Worm (Caenorhabditis elegans) whole organism, L2 larva: Measurements from ENCODE around the gene T20B12.3.

Experiments
- C34F6.9 ChIP-seq: fragments of 150-350 bp; optimal IDR thresholded peaks from 2 replicates; lab custom pipeline; 2014; ENCODE audit warnings: missing biosample characterization, missing genetic modification characterization
- F13H6.1 ChIP-seq: sonication (generic microtip); optimal IDR thresholded peaks from 2 replicates; lab custom pipeline; 2016; ENCODE audit warnings: missing genetic modification characterization, missing compliant biosample characterization
- R02D3.7 ChIP-seq: fragments of 150-350 bp; optimal IDR thresholded peaks from 2 replicates; lab custom pipeline; 2014; ENCODE audit warnings: missing biosample characterization, missing genetic modification characterization
- Y55F3AM.14 ChIP-seq: fragments of 200-800 bp; sonication (Bioruptor generic); optimal IDR thresholded peaks from 2 replicates; lab custom pipeline; 2018; ENCODE audit warnings: mild to moderate bottlenecking, missing genetic modification characterization, missing compliant biosample characterization
- ZK546.5 ChIP-seq: sonication (generic microtip); optimal IDR thresholded peaks from 2 replicates; lab custom pipeline; 2017; ENCODE audit warnings: missing biosample characterization, missing genetic modification characterization
- alr-1 ChIP-seq: fragments of 150-350 bp; optimal IDR thresholded peaks from 2 replicates; lab custom pipeline; 2014; ENCODE audit warnings: missing biosample characterization, missing genetic modification characterization
- aly-2 ChIP-seq: fragments of 150-350 bp; optimal IDR thresholded peaks from 2 replicates; lab custom pipeline; 2014; ENCODE audit warnings: missing biosample characterization, missing genetic modification characterization
- ama-1 ChIP-seq: fragments of 150-350 bp; optimal IDR thresholded peaks from 2 replicates; lab custom pipeline; 2018; ENCODE audit warnings: inconsistent platforms
- blmp-1 ChIP-seq: sonication (generic microtip); optimal IDR thresholded peaks from 2 replicates; lab custom pipeline; 2017; ENCODE audit warnings: missing genetic modification characterization, mild to moderate bottlenecking, missing compliant biosample characterization, antibody characterized with exemption, moderate library complexity; ENCODE audit not compliant: insufficient read depth
- ceh-16 ChIP-seq: fragments of 150-350 bp; optimal IDR thresholded peaks from 2 replicates; lab custom pipeline; 2014; ENCODE audit warnings: missing biosample characterization, missing genetic modification characterization
- ceh-82 ChIP-seq: fragments of 150-350 bp; optimal IDR thresholded peaks from 2 replicates; lab custom pipeline; 2014; ENCODE audit warnings: missing biosample characterization, missing genetic modification characterization
- crh-2 ChIP-seq: sonication (generic microtip); optimal IDR thresholded peaks from 2 replicates; lab custom pipeline; 2017; ENCODE audit warnings: missing biosample characterization, missing genetic modification characterization
- dmd-4 ChIP-seq: sonication (generic microtip); optimal IDR thresholded peaks from 2 replicates; lab custom pipeline; 2017; ENCODE audit warnings: missing biosample characterization, missing genetic modification characterization
- egl-27 ChIP-seq: sonication (generic microtip); optimal IDR thresholded peaks from 3 replicates; lab custom pipeline; 2017; ENCODE audit warnings: missing biosample characterization, missing genetic modification reagents, missing genetic modification characterization
- elt-1 ChIP-seq: fragments of 150-350 bp; optimal IDR thresholded peaks from 2 replicates; lab custom pipeline; 2014; ENCODE audit warnings: missing biosample characterization, missing genetic modification characterization
- elt-3 ChIP-seq: sonication (generic microtip); optimal IDR thresholded peaks from 2 replicates; lab custom pipeline; 2017; ENCODE audit warnings: missing biosample characterization, missing genetic modification characterization
- fos-1 ChIP-seq: fragments of 150-350 bp; optimal IDR thresholded peaks from 2 replicates; lab custom pipeline; 2014; ENCODE audit warnings: missing biosample characterization, missing genetic modification characterization
- gmeb-1 ChIP-seq: fragments of 150-350 bp; optimal IDR thresholded peaks from 2 replicates; lab custom pipeline; 2014; ENCODE audit warnings: missing biosample characterization, missing genetic modification characterization
- lin-11 ChIP-seq: fragments of 150-350 bp; sonication (generic microtip); optimal IDR thresholded peaks from 2 replicates; lab custom pipeline; 2014; ENCODE audit warnings: missing biosample characterization, missing genetic modification characterization, inconsistent platforms, mixed read lengths
- lin-13 ChIP-seq: fragments of 150-350 bp; optimal IDR thresholded peaks from 2 replicates; lab custom pipeline; 2014; ENCODE audit warnings: missing biosample characterization, missing genetic modification reagents, missing genetic modification characterization
- lin-39 ChIP-seq: fragments of 150-350 bp; optimal IDR thresholded peaks from 2 replicates; lab custom pipeline; 2014; ENCODE audit warnings: missing biosample characterization, missing genetic modification reagents, missing genetic modification characterization
- lsy-2 ChIP-seq, 2 experiments: fragments of 150-350 bp in 1 of 2; sonication (generic microtip) in 1 of 2; optimal IDR thresholded peaks; 2 replicates each; lab custom pipeline; 2014 to 2017; ENCODE audit warnings: missing biosample characterization in 2 of 2, missing genetic modification characterization in 2 of 2
- mab-5 ChIP-seq: fragments of 150-350 bp; optimal IDR thresholded peaks from 2 replicates; lab custom pipeline; 2014; ENCODE audit warnings: missing biosample characterization, missing genetic modification characterization
- mbf-1 ChIP-seq: sonication (generic microtip); optimal IDR thresholded peaks from 2 replicates; lab custom pipeline; 2017; ENCODE audit warnings: missing biosample characterization, missing genetic modification characterization
- mdl-1 ChIP-seq, 2 experiments: fragments of 150-350 bp in 1 of 2; sonication (generic microtip) in 1 of 2; optimal IDR thresholded peaks; 2 replicates each; lab custom pipeline; 2017; ENCODE audit warnings: missing biosample characterization in 2 of 2, missing genetic modification characterization in 2 of 2
- nhr-10 ChIP-seq: sonication (generic microtip); optimal IDR thresholded peaks from 2 replicates; lab custom pipeline; 2017; ENCODE audit warnings: missing biosample characterization, missing genetic modification characterization
- nhr-11 ChIP-seq: fragments of 150-350 bp; optimal IDR thresholded peaks from 2 replicates; lab custom pipeline; 2014; ENCODE audit warnings: missing biosample characterization, missing genetic modification characterization
- nhr-12 ChIP-seq: fragments of 150-350 bp; optimal IDR thresholded peaks from 2 replicates; lab custom pipeline; 2014; ENCODE audit warnings: missing biosample characterization, missing genetic modification characterization
- nhr-129 ChIP-seq: fragments of 150-350 bp; optimal IDR thresholded peaks from 2 replicates; lab custom pipeline; 2014; ENCODE audit warnings: missing biosample characterization, missing genetic modification characterization
- nhr-21 ChIP-seq: fragments of 150-350 bp; optimal IDR thresholded peaks from 2 replicates; lab custom pipeline; 2014; ENCODE audit warnings: missing biosample characterization, missing genetic modification characterization
- nhr-23 ChIP-seq: fragments of 150-350 bp; optimal IDR thresholded peaks from 2 replicates; lab custom pipeline; 2014; ENCODE audit warnings: missing biosample characterization, missing genetic modification reagents, missing genetic modification characterization
- nhr-237 ChIP-seq: fragments of 150-350 bp; optimal IDR thresholded peaks from 2 replicates; lab custom pipeline; 2014; ENCODE audit warnings: missing biosample characterization, missing genetic modification characterization
- nhr-25 ChIP-seq: fragments of 150-350 bp; sonication (generic microtip); optimal IDR thresholded peaks from 3 replicates; lab custom pipeline; 2014; ENCODE audit warnings: missing biosample characterization, missing genetic modification characterization
- nhr-6 ChIP-seq: fragments of 150-350 bp; optimal IDR thresholded peaks from 2 replicates; lab custom pipeline; 2014; ENCODE audit warnings: missing biosample characterization, missing genetic modification characterization
- nhr-77 ChIP-seq: fragments of 150-350 bp; optimal IDR thresholded peaks from 2 replicates; lab custom pipeline; 2014; ENCODE audit warnings: missing biosample characterization, missing genetic modification characterization
- peb-1 ChIP-seq: fragments of 150-350 bp; optimal IDR thresholded peaks from 2 replicates; lab custom pipeline; 2014; ENCODE audit warnings: missing biosample characterization, missing genetic modification characterization
- sem-4 ChIP-seq: fragments of 150-350 bp; optimal IDR thresholded peaks from 2 replicates; lab custom pipeline; 2014; ENCODE audit warnings: missing biosample characterization, missing genetic modification reagents, missing genetic modification characterization
- skn-1 ChIP-seq: sonication (generic microtip); optimal IDR thresholded peaks from 2 replicates; lab custom pipeline; 2017; ENCODE audit warnings: missing biosample characterization, missing genetic modification characterization
- sma-3 ChIP-seq: sonication (generic microtip); optimal IDR thresholded peaks from 2 replicates; lab custom pipeline; 2016; ENCODE audit warnings: missing genetic modification reagents, missing genetic modification characterization, missing compliant biosample characterization
- sma-9 ChIP-seq, 2 experiments: fragments of 150-350 bp in 1 of 2; sonication (generic microtip) in 1 of 2; optimal IDR thresholded peaks; 2 replicates each; lab custom pipeline; 2014 to 2016; ENCODE audit warnings: missing genetic modification characterization in 2 of 2, mild to moderate bottlenecking in 1 of 2, missing biosample characterization in 1 of 2, missing compliant biosample characterization in 1 of 2, missing genetic modification reagents in 1 of 2, moderate library complexity in 1 of 2
- snpc-4 ChIP-seq: fragments of 150-350 bp; optimal IDR thresholded peaks from 2 replicates; lab custom pipeline; 2014; ENCODE audit warnings: missing biosample characterization, missing genetic modification characterization
- unc-39 ChIP-seq: fragments of 150-350 bp; optimal IDR thresholded peaks from 2 replicates; lab custom pipeline; 2014; ENCODE audit warnings: missing biosample characterization, missing genetic modification characterization
- unc-55 ChIP-seq: fragments of 150-350 bp; sonication (generic microtip); optimal IDR thresholded peaks from 3 replicates; lab custom pipeline; 2014; ENCODE audit warnings: missing biosample characterization, missing genetic modification reagents, missing genetic modification characterization
- unc-62 ChIP-seq: fragments of 150-350 bp; optimal IDR thresholded peaks from 2 replicates; lab custom pipeline; 2014; ENCODE audit warnings: missing biosample characterization, missing genetic modification reagents, missing genetic modification characterization
- zag-1 ChIP-seq: fragments of 150-350 bp; optimal IDR thresholded peaks from 2 replicates; lab custom pipeline; 2014; ENCODE audit warnings: missing biosample characterization, missing genetic modification characterization
- ztf-1 ChIP-seq: fragments of 200-800 bp; sonication (Bioruptor generic); conservative IDR thresholded peaks from 2 replicates; pipeline ENCODE4 v1.3.6; 2022; ENCODE audit warnings: missing genetic modification characterization, missing compliant biosample characterization
- ztf-11 ChIP-seq: sonication (generic microtip); optimal IDR thresholded peaks from 2 replicates; lab custom pipeline; 2017; ENCODE audit warnings: missing biosample characterization, missing genetic modification characterization
- ztf-4 ChIP-seq: fragments of 150-350 bp; optimal IDR thresholded peaks from 2 replicates; lab custom pipeline; 2014; ENCODE audit warnings: missing biosample characterization, missing genetic modification characterization

Gene T20B12.3

ce11 chrIII:7375434-7375833 lies 6.5 kb upstream of the T20B12.3 start:
- TF ChIP-seq dmd-4 (tag; lab: Kevin White, UChicago) (no peak), elt-3 (tag; lab: Kevin White, UChicago) (no peak), sma-3 (GFP tag; lab: Kevin White, UChicago) (peak; percentile 52), ztf-1 (GFP tag; lab: Robert Waterston, UW) (no peak), lin-11 (tag; lab: Kevin White, UChicago) (no peak), egl-27 (tag; lab: Kevin White, UChicago) (no peak), sma-9 (GFP tag; optimal IDR thresholded peaks at IDR 0.05; lab: Kevin White, UChicago) (peak; percentile 9), sma-9 (tag; optimal IDR thresholded peaks at IDR 0.05; lab: Kevin White, UChicago) (no peak), lin-39 (tag; lab: Kevin White, UChicago) (no peak), nhr-21 (tag; lab: Kevin White, UChicago) (peak; percentile 30), fos-1 (peak; percentile 88), lin-13 (GFP tag; lab: Kevin White, UChicago) (no peak), ZK546.5 (tag; lab: Kevin White, UChicago) (no peak), crh-2 (peak; percentile 24), ama-1 (lab: Kevin White, UChicago) (peak; percentile 7), mab-5 (tag; lab: Kevin White, UChicago) (no peak), ztf-4 (no peak), unc-39 (tag; lab: Kevin White, UChicago) (no peak), nhr-129 (tag; lab: Kevin White, UChicago) (peak; percentile 39)
- TF ChIP-seq, all 48 proteins: peak for 7

- TF ChIP-seq ceh-82 (tag; lab: Kevin White, UChicago), result no peak
- peak; percentile 92 for TF ChIP-seq nhr-129 (tag; lab: Kevin White, UChicago)
- TF ChIP-seq nhr-25 (tag; lab: Kevin White, UChicago), result peak; percentile 97
- peak; percentile 66 for TF ChIP-seq Y55F3AM.14 (GFP tag; lab: Kevin White, UChicago)
- TF ChIP-seq zag-1 (tag; lab: Kevin White, UChicago), result no peak
- TF ChIP-seq nhr-12 (tag; lab: Kevin White, UChicago), result no peak
- peak; percentile 41 for TF ChIP-seq snpc-4 (tag; lab: Kevin White, UChicago)
- no peak for TF ChIP-seq dmd-4 (tag; lab: Kevin White, UChicago)
- TF ChIP-seq nhr-10 (tag; lab: Kevin White, UChicago), result peak; percentile 8
- TF ChIP-seq lsy-2 (tag; optimal IDR thresholded peaks at IDR 0.05; lab: Kevin White, UChicago), result peak; percentile 33 to 76
- peak; percentile 70 for TF ChIP-seq sem-4 (tag; lab: Kevin White, UChicago)
- TF ChIP-seq elt-1 (tag; lab: Kevin White, UChicago), result no peak
- TF ChIP-seq nhr-21 (tag; lab: Kevin White, UChicago), result peak; percentile 93
- no peak for TF ChIP-seq mab-5 (tag; lab: Kevin White, UChicago)
- TF ChIP-seq nhr-237, result no peak
- TF ChIP-seq ztf-1 (GFP tag; lab: Robert Waterston, UW), result no peak
- TF ChIP-seq lin-13 (GFP tag; lab: Kevin White, UChicago), result peak; percentile 17
- TF ChIP-seq sma-3 (GFP tag; lab: Kevin White, UChicago), result peak; percentile 95
- TF ChIP-seq gmeb-1 (tag; lab: Kevin White, UChicago), result peak; percentile 69
- no peak for TF ChIP-seq unc-39 (tag; lab: Kevin White, UChicago)
- TF ChIP-seq alr-1, result no peak
- TF ChIP-seq blmp-1 (tag; lab: Kevin White, UChicago), result peak; percentile 75
- no peak for TF ChIP-seq lin-39 (tag; lab: Kevin White, UChicago)
- TF ChIP-seq C34F6.9 (tag; lab: Kevin White, UChicago), result peak; percentile 82
- TF ChIP-seq crh-2, result peak; percentile 92
- TF ChIP-seq nhr-6, result peak; percentile 67
- peak; percentile 16 for TF ChIP-seq skn-1 (tag; lab: Kevin White, UChicago)
- no peak for TF ChIP-seq nhr-23
- peak; percentile 59 for TF ChIP-seq ama-1 (lab: Kevin White, UChicago)
- no peak for TF ChIP-seq lin-11 (tag; lab: Kevin White, UChicago)
- no peak for TF ChIP-seq nhr-11 (tag; lab: Kevin White, UChicago)
- peak; percentile 52 for TF ChIP-seq unc-55 (GFP tag; lab: Kevin White, UChicago)
- no peak for TF ChIP-seq ceh-16
- TF ChIP-seq F13H6.1 (tag; lab: Kevin White, UChicago), result peak; percentile 58
- no peak for TF ChIP-seq ztf-11
- no peak for TF ChIP-seq R02D3.7 (tag; lab: Kevin White, UChicago)
- no peak for TF ChIP-seq peb-1 (tag; lab: Kevin White, UChicago)
- TF ChIP-seq mbf-1 (tag; lab: Kevin White, UChicago), result no peak
- no peak for TF ChIP-seq aly-2 (tag; lab: Kevin White, UChicago)
- TF ChIP-seq nhr-77 (tag; lab: Kevin White, UChicago), result no peak
- peak; percentile 89 for TF ChIP-seq ztf-4
- peak; percentile 91 for TF ChIP-seq sma-9 (GFP tag; optimal IDR thresholded peaks at IDR 0.05; lab: Kevin White, UChicago)
- TF ChIP-seq sma-9 (tag; optimal IDR thresholded peaks at IDR 0.05; lab: Kevin White, UChicago), result no peak
- peak; percentile 60 for TF ChIP-seq egl-27 (tag; lab: Kevin White, UChicago)
- no peak for TF ChIP-seq ZK546.5 (tag; lab: Kevin White, UChicago)
- TF ChIP-seq fos-1, result peak; percentile 75
- peak; percentile 15 for TF ChIP-seq unc-62 (GFP tag; lab: Kevin White, UChicago)
- no peak for TF ChIP-seq elt-3 (tag; lab: Kevin White, UChicago)
- TF ChIP-seq mdl-1 (tag; optimal IDR thresholded peaks at IDR 0.05; lab: Kevin White, UChicago), result peak; percentile 92 to 96
Measured at ce11 chrIII:7376143-7376802, 5.6 kb upstream of the T20B12.3 start.
